Fruit fly (Drosophila melanogaster) whole organism, embryonic: ENCODE measurements around the gene CG3434.

ENCODE experiments used
- Atf-2 ChIP-seq: fragments of 200-800 bp; sonication (Bioruptor generic); optimal IDR thresholded peaks from 2 replicates; lab custom pipeline; 2016; ENCODE audit warnings: missing biosample characterization, missing genetic modification characterization
- CG1024 ChIP-seq: fragments of 200-800 bp; sonication (Bioruptor generic); IDR thresholded peaks from 2 replicates; pipeline ENCODE4 v1.3.6; 2022; ENCODE audit warnings: missing biosample characterization, missing genetic modification characterization
- CG1233 ChIP-seq: fragments of 200-800 bp; sonication (Bioruptor generic); optimal IDR thresholded peaks from 4 replicates; lab custom pipeline; 2018; ENCODE audit warnings: missing biosample characterization, mild to moderate bottlenecking, missing genetic modification characterization
- CG12659 ChIP-seq: fragments of 200-800 bp; sonication (Bioruptor generic); optimal IDR thresholded peaks from 3 replicates; lab custom pipeline; 2017; ENCODE audit warnings: mild to moderate bottlenecking, missing biosample characterization, missing genetic modification reagents, missing genetic modification characterization
- CG13296 ChIP-seq: fragments of 200-800 bp; sonication (Bioruptor generic); optimal IDR thresholded peaks from 3 replicates; lab custom pipeline; 2018; ENCODE audit warnings: missing biosample characterization, mild to moderate bottlenecking, missing genetic modification characterization
- CG15011 ChIP-seq: fragments of 200-800 bp; sonication (Bioruptor generic); optimal IDR thresholded peaks from 3 replicates; lab custom pipeline; 2018; ENCODE audit warnings: missing biosample characterization, mild to moderate bottlenecking, missing genetic modification characterization
- CG16813 ChIP-seq: fragments of 200-800 bp; sonication (Bioruptor generic); IDR thresholded peaks from 3 replicates; pipeline ENCODE4 v1.3.6; 2022; ENCODE audit warnings: missing biosample characterization, missing genetic modification characterization; ENCODE audit not compliant: partially characterized antibody
- CG17361 ChIP-seq: fragments of 200-800 bp; sonication (Bioruptor generic); IDR thresholded peaks from 3 replicates; pipeline ENCODE4 v1.3.6; 2022; ENCODE audit warnings: missing biosample characterization, missing genetic modification characterization
- CG2129 ChIP-seq: fragments of 200-800 bp; sonication (Bioruptor generic); IDR thresholded peaks from 2 replicates; pipeline ENCODE4 v1.3.6; 2022; ENCODE audit warnings: missing biosample characterization, missing genetic modification characterization; ENCODE audit not compliant: partially characterized antibody
- CG2202 ChIP-seq: fragments of 200-800 bp; sonication (Bioruptor generic); optimal IDR thresholded peaks from 2 replicates; lab custom pipeline; 2018; ENCODE audit warnings: missing biosample characterization, mild to moderate bottlenecking, missing genetic modification characterization
- CG3281 ChIP-seq: fragments of 200-800 bp; sonication (Bioruptor generic); optimal IDR thresholded peaks from 3 replicates; lab custom pipeline; 2017; ENCODE audit warnings: missing biosample characterization, mild to moderate bottlenecking, missing genetic modification characterization
- CG4424 ChIP-seq: fragments of 200-800 bp; sonication (Bioruptor generic); optimal IDR thresholded peaks from 3 replicates; lab custom pipeline; 2016; ENCODE audit warnings: missing biosample characterization, missing genetic modification characterization
- CG4854 ChIP-seq: fragments of 200-800 bp; sonication (Bioruptor generic); optimal IDR thresholded peaks from 2 replicates; lab custom pipeline; 2016; ENCODE audit warnings: missing biosample characterization, missing genetic modification characterization, inconsistent platforms
- CG6654 ChIP-seq: fragments of 200-800 bp; sonication (Bioruptor generic); optimal IDR thresholded peaks from 2 replicates; lab custom pipeline; 2017; ENCODE audit warnings: missing biosample characterization, mild to moderate bottlenecking, missing genetic modification characterization
- CG6765 ChIP-seq: fragments of 200-800 bp; sonication (Bioruptor generic); optimal IDR thresholded peaks from 3 replicates; lab custom pipeline; 2017; ENCODE audit warnings: missing biosample characterization, mild to moderate bottlenecking, missing genetic modification characterization
- CG6813 ChIP-seq: fragments of 200-800 bp; sonication (Bioruptor generic); optimal IDR thresholded peaks from 2 replicates; lab custom pipeline; 2017; ENCODE audit warnings: missing biosample characterization, missing genetic modification characterization, mild to moderate bottlenecking, moderate library complexity, missing genetic modification reagents
- CG7839 ChIP-seq: fragments of 200-800 bp; sonication (Bioruptor generic); optimal IDR thresholded peaks from 3 replicates; lab custom pipeline; 2018; ENCODE audit warnings: missing biosample characterization, mild to moderate bottlenecking, missing genetic modification characterization, moderate library complexity
- CG9215 ChIP-seq: fragments of 200-800 bp; sonication (Bioruptor generic); IDR thresholded peaks from 2 replicates; pipeline ENCODE4 v1.3.6; 2022; ENCODE audit warnings: missing biosample characterization, missing genetic modification characterization
- CHES-1-like ChIP-seq: fragments of 200-800 bp; sonication (Bioruptor generic); optimal IDR thresholded peaks from 2 replicates; lab custom pipeline; 2016; ENCODE audit warnings: missing biosample characterization, missing genetic modification characterization
- Dip2 ChIP-seq: fragments of 200-800 bp; sonication (Bioruptor generic); IDR thresholded peaks from 2 replicates; pipeline ENCODE4 v1.3.6; 2022; ENCODE audit warnings: missing biosample characterization, missing genetic modification characterization
- ERR ChIP-seq: fragments of 200-800 bp; sonication (Bioruptor generic); optimal IDR thresholded peaks from 2 replicates; lab custom pipeline; 2016; ENCODE audit warnings: missing biosample characterization, missing genetic modification characterization
- Ets65A ChIP-seq: fragments of 200-800 bp; sonication (Bioruptor generic); peaks from one replicate; lab custom pipeline; 2016; ENCODE audit warnings: missing biosample characterization, missing genetic modification characterization
- HHEX ChIP-seq: fragments of 200-800 bp; sonication (Bioruptor generic); optimal IDR thresholded peaks from 3 replicates; lab custom pipeline; 2017; ENCODE audit warnings: missing biosample characterization, mild to moderate bottlenecking, missing genetic modification characterization, missing genetic modification reagents
- Hey ChIP-seq: fragments of 200-800 bp; sonication (Bioruptor generic); optimal IDR thresholded peaks from 3 replicates; lab custom pipeline; 2018; ENCODE audit warnings: missing biosample characterization, mild to moderate bottlenecking, missing genetic modification characterization
- Hr51 ChIP-seq, 2 experiments: fragments of 200-800 bp; sonication (Bioruptor generic); optimal IDR thresholded peaks; 2 replicates in 1 of 2; 3 replicates in 1 of 2; lab custom pipeline; 2016 to 2018; ENCODE audit warnings: missing biosample characterization in 2 of 2, missing genetic modification characterization in 2 of 2, mild to moderate bottlenecking in 1 of 2, moderate library complexity in 1 of 2
- PHDP ChIP-seq: fragments of 200-800 bp; sonication (Bioruptor generic); optimal IDR thresholded peaks from 3 replicates; lab custom pipeline; 2018; ENCODE audit warnings: missing biosample characterization, mild to moderate bottlenecking, missing genetic modification characterization, moderate library complexity
- Scr ChIP-seq: fragments of 200-800 bp; sonication (Bioruptor generic); IDR thresholded peaks from 2 replicates; pipeline ENCODE4 v1.3.6; 2022; ENCODE audit warnings: missing biosample characterization, missing genetic modification characterization; ENCODE audit not compliant: partially characterized antibody
- Xbp1 ChIP-seq: fragments of 200-800 bp; sonication (Bioruptor generic); optimal IDR thresholded peaks from 3 replicates; lab custom pipeline; 2016; ENCODE audit warnings: missing biosample characterization, mild to moderate bottlenecking, missing genetic modification characterization
- ac ChIP-seq: fragments of 200-800 bp; sonication (Bioruptor generic); optimal IDR thresholded peaks from 3 replicates; lab custom pipeline; 2017; ENCODE audit warnings: missing biosample characterization, mild to moderate bottlenecking, missing genetic modification characterization
- cwo ChIP-seq: fragments of 200-800 bp; sonication (Bioruptor generic); optimal IDR thresholded peaks from 3 replicates; lab custom pipeline; 2017; ENCODE audit warnings: missing biosample characterization, missing genetic modification characterization, mild to moderate bottlenecking, moderate library complexity, missing genetic modification reagents
- dimm ChIP-seq: fragments of 200-800 bp; sonication (Bioruptor generic); IDR thresholded peaks from 2 replicates; pipeline ENCODE4 v1.3.6; 2022; ENCODE audit warnings: missing biosample characterization, missing genetic modification characterization
- dmrt11E ChIP-seq: fragments of 200-800 bp; sonication (Bioruptor generic); optimal IDR thresholded peaks from 3 replicates; lab custom pipeline; 2018; ENCODE audit warnings: missing biosample characterization, mild to moderate bottlenecking, missing genetic modification characterization, moderate library complexity
- dpn ChIP-seq, 2 experiments: fragments of 200-800 bp; sonication (Bioruptor generic); optimal IDR thresholded peaks; 3 replicates each; lab custom pipeline; 2016; ENCODE audit warnings: missing biosample characterization in 2 of 2, missing genetic modification characterization in 2 of 2
- eve ChIP-seq, 2 experiments: fragments of >200 bp; optimal IDR thresholded peaks; 2 replicates each; lab custom pipeline; 2017; ENCODE audit warnings: missing biosample characterization in 2 of 2, missing genetic modification characterization in 2 of 2
- eyg ChIP-seq: fragments of 200-800 bp; sonication (Bioruptor generic); optimal IDR thresholded peaks from 3 replicates; lab custom pipeline; 2016; ENCODE audit warnings: missing biosample characterization, missing genetic modification characterization
- klu ChIP-seq: fragments of 200-800 bp; sonication (Bioruptor generic); IDR thresholded peaks from 2 replicates; pipeline ENCODE4 v1.3.6; 2022; ENCODE audit warnings: missing biosample characterization, missing genetic modification characterization
- knrl ChIP-seq: fragments of 200-800 bp; sonication (Bioruptor generic); IDR thresholded peaks from 3 replicates; pipeline ENCODE4 v1.3.6; 2022; ENCODE audit warnings: missing biosample characterization, missing genetic modification characterization; ENCODE audit not compliant: partially characterized antibody
- nmo ChIP-seq: fragments of 200-800 bp; sonication (Bioruptor generic); optimal IDR thresholded peaks from 2 replicates; lab custom pipeline; 2018; ENCODE audit warnings: missing biosample characterization, mild to moderate bottlenecking, missing genetic modification characterization, moderate library complexity
- odd ChIP-seq: fragments of 200-800 bp; sonication (Bioruptor generic); optimal IDR thresholded peaks from 2 replicates; lab custom pipeline; 2017; ENCODE audit warnings: missing biosample characterization, mild to moderate bottlenecking, missing genetic modification characterization
- otp ChIP-seq: fragments of 200-800 bp; sonication (Bioruptor generic); IDR thresholded peaks from 3 replicates; pipeline ENCODE4, ENCODE4 v1.3.6; 2022; ENCODE audit warnings: missing biosample characterization, missing genetic modification characterization
- pho ChIP-seq: fragments of 200-800 bp; sonication (Bioruptor generic); optimal IDR thresholded peaks from 2 replicates; lab custom pipeline; 2016; ENCODE audit warnings: missing biosample characterization, missing genetic modification characterization
- run ChIP-seq: fragments of 200-800 bp; sonication (Bioruptor generic); optimal IDR thresholded peaks from 3 replicates; lab custom pipeline; 2018; ENCODE audit warnings: missing biosample characterization, mild to moderate bottlenecking, missing genetic modification characterization
- slou ChIP-seq: fragments of 200-800 bp; sonication (Bioruptor generic); optimal IDR thresholded peaks from 3 replicates; lab custom pipeline; 2016; ENCODE audit warnings: missing biosample characterization, missing genetic modification characterization
- so ChIP-seq: fragments of 200-800 bp; sonication (Bioruptor generic); IDR thresholded peaks from 3 replicates; pipeline ENCODE4 v1.3.6; 2022; ENCODE audit warnings: missing biosample characterization, missing genetic modification characterization
- stc ChIP-seq: fragments of 200-800 bp; sonication (Bioruptor generic); IDR thresholded peaks from 2 replicates; pipeline ENCODE4 v1.3.6; 2022; ENCODE audit warnings: missing biosample characterization, missing genetic modification characterization
- sug ChIP-seq: fragments of 200-800 bp; optimal IDR thresholded peaks from 2 replicates; lab custom pipeline; 2019; ENCODE audit warnings: missing biosample characterization, mild to moderate bottlenecking, missing genetic modification characterization, moderate library complexity
- toy ChIP-seq: fragments of 200-800 bp; sonication (Bioruptor generic); IDR thresholded peaks from 2 replicates; pipeline ENCODE4 v1.3.6; 2022; ENCODE audit warnings: missing biosample characterization, missing genetic modification characterization
- trh ChIP-seq: fragments of 200-800 bp; sonication (Bioruptor generic); optimal IDR thresholded peaks from 2 replicates; lab custom pipeline; 2016; ENCODE audit warnings: missing biosample characterization, missing genetic modification characterization
- zen ChIP-seq: fragments of 200-800 bp; sonication (Bioruptor generic); optimal IDR thresholded peaks from 3 replicates; lab custom pipeline; 2018; ENCODE audit warnings: missing biosample characterization, mild to moderate bottlenecking, missing genetic modification characterization, moderate library complexity
- zfh1 ChIP-seq: fragments of 200-800 bp; sonication (Bioruptor generic); IDR thresholded peaks from 3 replicates; pipeline ENCODE4 v1.3.6; 2022; ENCODE audit warnings: missing biosample characterization, missing genetic modification characterization
- zfh2 ChIP-seq: fragments of 200-800 bp; sonication (Bioruptor generic); optimal IDR thresholded peaks from 2 replicates; lab custom pipeline; 2016; ENCODE audit warnings: missing biosample characterization, missing genetic modification characterization

The CG3434 gene

DNA sequence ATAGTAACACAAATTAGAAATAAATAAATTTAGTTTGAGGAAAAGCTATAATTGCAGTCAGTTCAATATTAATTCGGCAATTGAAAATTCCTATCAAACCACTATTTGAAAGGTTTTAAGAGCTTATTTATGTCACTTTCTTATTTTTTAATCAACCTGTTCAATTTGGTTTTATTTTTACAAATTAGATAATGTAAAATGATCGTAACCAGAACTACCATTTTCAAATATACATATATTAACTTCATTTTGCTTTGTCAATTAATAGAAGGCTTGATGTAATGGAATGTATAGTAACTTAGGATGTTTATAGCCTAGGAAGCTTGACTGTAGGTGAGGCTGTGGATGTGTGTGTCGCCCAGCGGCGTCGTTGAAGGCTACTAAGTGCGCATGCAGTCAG is 6.0 kb upstream of the CG3434 start (continued):
- TF ChIP-seq CG2129 (GFP tag; lab: Robert Waterston, UW): no peak
- no peak for TF ChIP-seq CG1024 (GFP tag; lab: Robert Waterston, UW)
- peak; percentile 35 for TF ChIP-seq nmo
- TF ChIP-seq CG9215 (GFP tag; lab: Robert Waterston, UW): peak; percentile 31; the same call in 1 of the 2 replicates
- no peak for TF ChIP-seq odd (GFP tag; lab: Kevin White, UChicago)
- TF ChIP-seq stc (GFP tag; lab: Robert Waterston, UW): no peak
- no peak for TF ChIP-seq zfh2 (GFP tag; lab: Kevin White, UChicago)
- no peak for TF ChIP-seq Ets65A (GFP tag; lab: Kevin White, UChicago)
- peak; percentile 41 for TF ChIP-seq CG12659 (GFP tag; lab: Kevin White, UChicago)
- TF ChIP-seq toy (GFP tag; lab: Robert Waterston, UW): no peak
- peak; percentile 16 for TF ChIP-seq sug
- TF ChIP-seq pho (GFP tag; lab: Kevin White, UChicago): peak; percentile 25
- no peak for TF ChIP-seq so (GFP tag; lab: Robert Waterston, UW)
- no peak for TF ChIP-seq Atf-2
- peak; percentile 17 for TF ChIP-seq PHDP (tag; lab: Kevin White, UChicago)
- TF ChIP-seq CG13296: peak; percentile 22
- peak; percentile 57 for TF ChIP-seq CG7839 (tag; lab: Kevin White, UChicago)
- TF ChIP-seq dimm (GFP tag; lab: Robert Waterston, UW): no peak
- TF ChIP-seq CG6765 (GFP tag; lab: Kevin White, UChicago): peak; percentile 29
- TF ChIP-seq Dip2 (GFP tag; lab: Robert Waterston, UW): no peak
- no peak for TF ChIP-seq slou (GFP tag; lab: Kevin White, UChicago)
- peak; percentile 38 for TF ChIP-seq CG3281
- TF ChIP-seq CG17361 (GFP tag; lab: Robert Waterston, UW): peak; percentile 42; the same call in 1 of the 3 replicates
- no peak for TF ChIP-seq dpn (GFP tag; optimal IDR thresholded peaks at IDR 0.05; lab: Kevin White, UChicago)
- no peak for TF ChIP-seq eve (GFP tag; optimal IDR thresholded peaks at IDR 0.05; lab: Kevin White, UChicago)
- TF ChIP-seq trh (GFP tag; lab: Kevin White, UChicago): no peak
- peak; percentile 11 for TF ChIP-seq Xbp1 (GFP tag; lab: Kevin White, UChicago)
- TF ChIP-seq Hr51 (GFP tag; optimal IDR thresholded peaks at IDR 0.05; lab: Kevin White, UChicago): peak in 1 of 2 experiments; percentile 43
- TF ChIP-seq Hey (tag; lab: Kevin White, UChicago): no peak
- no peak for TF ChIP-seq ac
- TF ChIP-seq zen (tag; lab: Kevin White, UChicago): no peak
- TF ChIP-seq CG6813 (GFP tag; lab: Kevin White, UChicago): no peak
- no peak for TF ChIP-seq dmrt11E (tag; lab: Kevin White, UChicago)
- TF ChIP-seq knrl (GFP tag; lab: Robert Waterston, UW): no peak
- TF ChIP-seq CG6654 (GFP tag; lab: Kevin White, UChicago): no peak
- TF ChIP-seq eyg (GFP tag; lab: Kevin White, UChicago): no peak
- no peak for TF ChIP-seq zfh1 (GFP tag; lab: Robert Waterston, UW)
- TF ChIP-seq CG16813 (GFP tag; lab: Robert Waterston, UW): no peak
- no peak for TF ChIP-seq CG4854 (GFP tag; lab: Kevin White, UChicago)
- TF ChIP-seq run (tag; lab: Kevin White, UChicago): no peak
- no peak for TF ChIP-seq CHES-1-like (GFP tag; lab: Kevin White, UChicago)
- TF ChIP-seq CG2202 (tag; lab: Kevin White, UChicago): no peak
- no peak for TF ChIP-seq ERR (GFP tag; lab: Kevin White, UChicago)
- no peak for TF ChIP-seq HHEX (GFP tag; lab: Kevin White, UChicago)
- TF ChIP-seq klu (GFP tag; lab: Robert Waterston, UW): no peak
- TF ChIP-seq otp: no peak
- peak; percentile 31 for TF ChIP-seq CG1233
- TF ChIP-seq cwo (GFP tag; lab: Kevin White, UChicago): peak; percentile 29
- TF ChIP-seq CG4424: peak; percentile 12
- no peak for TF ChIP-seq Scr (GFP tag; lab: Robert Waterston, UW)
- no peak for TF ChIP-seq CG15011 (GFP tag; lab: Kevin White, UChicago)
